Worm (Caenorhabditis elegans): ENCODE data around the gene clec-132.

ce11 chrII:3573255-3573654, 3.6 kb upstream of the clec-132 start, which contains the start of gene clec-130:
- TF ChIP-seq unc-62 (GFP tag; optimal IDR thresholded peaks at IDR 0.05) (no peak), repo-1 (tag; optimal IDR thresholded peaks at IDR 0.05) (no peak), cebp-2 (GFP tag; IDR thresholded peaks at IDR 0.05) (no peak), pha-4 (tag; optimal IDR thresholded peaks at IDR 0.05) (no peak), snpc-4 (GFP tag; optimal IDR thresholded peaks at IDR 0.05) (no peak), snpc-4 (tag; optimal IDR thresholded peaks at IDR 0.05) (no peak), unc-130 (GFP tag; optimal IDR thresholded peaks at IDR 0.05) (no peak)
